Fruit fly (Drosophila melanogaster): Measurements from ENCODE around the gene CG11722.

The CG11722 gene

DNA sequence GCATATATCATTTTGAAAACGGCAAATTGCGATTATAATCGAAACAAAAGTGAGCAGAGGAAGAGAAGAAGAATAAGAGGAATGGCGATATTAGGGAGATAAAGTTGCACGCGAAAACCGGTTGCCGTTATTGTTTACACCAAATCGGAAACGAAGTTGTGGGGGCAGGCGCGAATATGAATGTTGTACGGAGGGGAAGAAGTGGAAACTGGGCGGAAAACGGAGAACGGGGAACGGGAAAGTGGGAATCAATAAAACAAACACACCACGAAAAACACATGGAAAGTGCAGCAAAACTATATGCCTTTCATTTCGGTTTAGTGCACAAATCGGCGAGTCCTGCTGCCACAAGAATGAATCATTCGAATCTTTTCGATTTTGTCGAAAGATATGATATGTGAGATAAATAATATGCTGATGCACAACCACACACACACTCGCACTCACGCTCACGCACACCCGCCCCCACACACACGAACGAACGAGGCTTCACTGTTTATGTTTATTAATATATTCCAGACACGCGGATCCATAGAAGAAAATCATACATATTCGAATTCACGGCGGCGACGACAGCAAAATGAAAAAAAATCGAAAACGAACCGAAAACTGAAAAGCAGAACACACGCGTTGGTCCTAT, 3.2 kb downstream of the CG11722 start:
- TF ChIP-seq CG8301 (tag; optimal IDR thresholded peaks at IDR 0.05) (no peak), rn (GFP tag; IDR thresholded peaks at IDR 0.05) (no peak), Pif1B (GFP tag; optimal IDR thresholded peaks at IDR 0.05) (no peak), EcR (GFP tag; optimal IDR thresholded peaks at IDR 0.05) (no peak), CG15710 (tag; optimal IDR thresholded peaks at IDR 0.05) (no peak), CG9948 (tag; optimal IDR thresholded peaks at IDR 0.05) (no peak), Snoo (tag; optimal IDR thresholded peaks at IDR 0.05) (no peak), Ets98B (GFP tag; IDR thresholded peaks at IDR 0.05) (no peak), gl (tag; optimal IDR thresholded peaks at IDR 0.05) (no peak), D1 (tag; optimal IDR thresholded peaks at IDR 0.05) (no peak), CG13204 (GFP tag; optimal IDR thresholded peaks at IDR 0.05) (no peak), Pif1A (GFP tag; optimal IDR thresholded peaks at IDR 0.05) (no peak), CG10348 (GFP tag; IDR thresholded peaks at IDR 0.05) (no peak), fd96Ca (GFP tag; IDR thresholded peaks at IDR 0.05) (no peak), CG17806 (tag; optimal IDR thresholded peaks at IDR 0.05) (no peak), CG4496 (GFP tag; IDR thresholded peaks at IDR 0.05) (no peak), CG14655 (GFP tag; optimal IDR thresholded peaks at IDR 0.05) (no peak), CG8159 (tag; optimal IDR thresholded peaks at IDR 0.05) (no peak)

DNA sequence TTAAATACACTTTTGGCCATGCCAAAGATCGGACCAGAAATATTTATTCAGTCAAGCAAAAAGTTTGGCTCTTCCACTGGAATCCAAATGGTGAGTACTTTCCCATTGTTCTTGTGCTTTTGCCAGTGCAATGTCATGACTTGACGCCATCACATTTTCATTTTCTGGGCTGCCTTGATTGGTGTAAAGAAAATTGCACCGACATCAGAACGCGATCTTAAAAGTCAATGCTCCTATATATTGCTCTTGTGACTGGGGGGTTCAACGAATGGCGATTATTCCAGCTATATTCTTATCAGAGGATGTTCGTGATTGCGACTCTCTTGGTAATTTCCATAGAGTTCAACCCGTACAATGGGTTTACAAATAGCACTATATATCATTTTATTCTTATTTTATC, 4.8 kb downstream of the CG11722 start:
- TF ChIP-seq EcR (GFP tag; optimal IDR thresholded peaks at IDR 0.05) (peak; percentile 95), Snoo (tag; optimal IDR thresholded peaks at IDR 0.05) (no peak), Pif1B (GFP tag; optimal IDR thresholded peaks at IDR 0.05) (no peak), rn (GFP tag; IDR thresholded peaks at IDR 0.05) (no peak)

dm6 chr3R:10039188-10039587, 6.2 kb downstream of the CG11722 start:
- TF ChIP-seq fd96Ca (GFP tag; IDR thresholded peaks at IDR 0.05) (no peak), EcR (GFP tag; optimal IDR thresholded peaks at IDR 0.05) (peak; percentile 92)

DNA sequence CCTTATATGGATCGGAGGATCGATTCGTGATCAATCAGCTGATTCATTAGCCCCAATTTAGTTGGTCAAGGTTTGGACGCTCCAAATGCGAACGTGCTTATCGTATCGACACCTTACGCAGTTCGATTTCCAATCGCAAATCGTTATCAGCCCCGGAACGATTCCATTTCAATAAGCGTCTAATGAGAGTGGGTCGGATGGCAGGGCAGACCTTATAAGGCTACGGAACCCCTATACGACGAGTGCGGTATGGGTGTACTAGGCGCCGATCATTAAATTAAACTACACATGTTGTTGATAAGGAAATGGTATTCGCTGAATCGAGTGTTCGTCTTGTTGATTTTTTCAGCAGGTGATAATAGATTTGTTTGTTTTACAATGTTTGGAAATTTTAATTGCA, 9.6 kb downstream of the CG11722 start:
- TF ChIP-seq CG4496 (GFP tag; IDR thresholded peaks at IDR 0.05) (no peak), CG8159 (tag; optimal IDR thresholded peaks at IDR 0.05) (no peak), CG14655 (GFP tag; optimal IDR thresholded peaks at IDR 0.05) (no peak), EcR (GFP tag; optimal IDR thresholded peaks at IDR 0.05) (no peak), CG17806 (tag; optimal IDR thresholded peaks at IDR 0.05) (no peak), CG8301 (tag; optimal IDR thresholded peaks at IDR 0.05) (no peak), D1 (tag; optimal IDR thresholded peaks at IDR 0.05) (no peak), rn (GFP tag; IDR thresholded peaks at IDR 0.05) (no peak), CG9948 (tag; optimal IDR thresholded peaks at IDR 0.05) (no peak), CG32121 (GFP tag; IDR thresholded peaks at IDR 0.05) (no peak), gl (tag; optimal IDR thresholded peaks at IDR 0.05) (no peak), CG34367 (tag; optimal IDR thresholded peaks at IDR 0.05) (no peak), Pif1A (GFP tag; optimal IDR thresholded peaks at IDR 0.05) (no peak), Snoo (tag; optimal IDR thresholded peaks at IDR 0.05) (no peak), CG12605 (GFP tag; IDR thresholded peaks at IDR 0.05) (no peak), CG15710 (tag; optimal IDR thresholded peaks at IDR 0.05) (no peak), Ets98B (GFP tag; IDR thresholded peaks at IDR 0.05) (no peak), fd96Ca (GFP tag; IDR thresholded peaks at IDR 0.05) (no peak)

dm6 chr3R:10034995-10035446, 10.3 kb downstream of the CG11722 start:
- TF ChIP-seq CG15710 (tag; optimal IDR thresholded peaks at IDR 0.05) (no peak), CG34367 (tag; optimal IDR thresholded peaks at IDR 0.05) (no peak), EcR (GFP tag; optimal IDR thresholded peaks at IDR 0.05) (peak; percentile 82), CG17806 (tag; optimal IDR thresholded peaks at IDR 0.05) (no peak), CG4496 (GFP tag; IDR thresholded peaks at IDR 0.05) (peak; percentile 27; the same call in 1 of the 3 replicates), CG14655 (GFP tag; optimal IDR thresholded peaks at IDR 0.05) (peak; percentile 11), CG9948 (tag; optimal IDR thresholded peaks at IDR 0.05) (no peak), Pif1B (GFP tag; optimal IDR thresholded peaks at IDR 0.05) (no peak), Snoo (tag; optimal IDR thresholded peaks at IDR 0.05) (no peak), Pif1A (GFP tag; optimal IDR thresholded peaks at IDR 0.05) (no peak)

- TF ChIP-seq CG15710 (tag; optimal IDR thresholded peaks at IDR 0.05) (no peak), CG9948 (tag; optimal IDR thresholded peaks at IDR 0.05) (no peak), CG8159 (tag; optimal IDR thresholded peaks at IDR 0.05) (no peak), CG4496 (GFP tag; IDR thresholded peaks at IDR 0.05) (no peak), gl (tag; optimal IDR thresholded peaks at IDR 0.05) (no peak), CG32121 (GFP tag; IDR thresholded peaks at IDR 0.05) (no peak), CG34367 (tag; optimal IDR thresholded peaks at IDR 0.05) (no peak), CG8301 (tag; optimal IDR thresholded peaks at IDR 0.05) (no peak), CG14655 (GFP tag; optimal IDR thresholded peaks at IDR 0.05) (no peak)
These were observed 12.2 kb downstream of the CG11722 start for dm6 chr3R:10032951-10033720.
